Fruit fly (Drosophila melanogaster) S2 (cell line): ENCODE measurements around the gene Tbca.

Experiments
- CG8478 ChIP-seq: fragments of >200 bp; optimal IDR thresholded peaks from 2 replicates; lab custom pipeline; 2018
- CTCF ChIP-seq, 2 experiments: fragments of >200 bp; optimal IDR thresholded peaks; 2 replicates each; lab custom pipeline; 2018

dm6 chr3R:31767528-31767927 lies 24.2 kb downstream of the Tbca start:
- TF ChIP-seq CG8478 (lab: Kevin White, UChicago): no peak
- TF ChIP-seq CTCF (optimal IDR thresholded peaks at IDR 0.05; lab: Kevin White, UChicago): no peak
